Worm (Caenorhabditis elegans): Measurements from ENCODE around the gene T28H11.8.

T28H11.8 gene

DNA sequence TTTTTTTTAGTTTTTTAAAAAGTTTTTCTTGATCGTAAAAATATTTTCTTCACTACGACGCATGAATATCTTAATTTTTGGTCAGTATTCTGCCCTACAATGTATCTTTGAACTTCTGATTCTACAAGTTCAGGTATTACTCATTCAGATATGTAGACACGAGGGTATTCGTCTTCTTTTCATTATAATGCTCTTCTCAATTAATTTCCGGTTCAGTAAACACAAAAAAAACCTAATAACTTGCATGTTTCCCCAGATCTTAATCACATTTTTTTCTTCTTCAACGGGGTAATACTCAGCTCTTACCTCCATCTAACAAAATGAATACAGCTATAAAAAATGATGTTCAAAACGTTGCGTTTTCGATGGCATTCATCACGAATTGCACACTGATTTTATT is 28.3 kb downstream of the T28H11.8 start, which contains the start of gene str-162:
Gene str-162 (plus strand): TSS at position 301 of the 400 bp plus-strand sequence.
- TF ChIP-seq B0310.2 (tag; optimal IDR thresholded peaks at IDR 0.05) (no peak), hmbx-1 (tag; optimal IDR thresholded peaks at IDR 0.05) (no peak), flt-1 (GFP tag; IDR thresholded peaks at IDR 0.05) (no peak), ceh-36 (tag; optimal IDR thresholded peaks at IDR 0.05) (no peak), ceh-13 (GFP tag; optimal IDR thresholded peaks at IDR 0.05) (no peak), tbx-37 (GFP tag; conservative IDR thresholded peaks at IDR 0.05) (no peak), scrt-1 (GFP tag; IDR thresholded peaks at IDR 0.05) (no peak), sea-1 (GFP tag; conservative IDR thresholded peaks at IDR 0.05) (no peak), ama-1 (optimal IDR thresholded peaks at IDR 0.05) (no peak), tra-4 (tag; optimal IDR thresholded peaks at IDR 0.05) (no peak), pes-1 (GFP tag; IDR thresholded peaks at IDR 0.05) (no peak), hmg-4 (GFP tag; optimal IDR thresholded peaks at IDR 0.05) (no peak), hnd-1 (tag; optimal IDR thresholded peaks at IDR 0.05) (no peak), tbx-11 (GFP tag; IDR thresholded peaks at IDR 0.05) (no peak), aly-1 (tag; optimal IDR thresholded peaks at IDR 0.05) (no peak), F13C5.2 (tag; optimal IDR thresholded peaks at IDR 0.05) (no peak), ets-7 (tag; optimal IDR thresholded peaks at IDR 0.05) (no peak)

DNA sequence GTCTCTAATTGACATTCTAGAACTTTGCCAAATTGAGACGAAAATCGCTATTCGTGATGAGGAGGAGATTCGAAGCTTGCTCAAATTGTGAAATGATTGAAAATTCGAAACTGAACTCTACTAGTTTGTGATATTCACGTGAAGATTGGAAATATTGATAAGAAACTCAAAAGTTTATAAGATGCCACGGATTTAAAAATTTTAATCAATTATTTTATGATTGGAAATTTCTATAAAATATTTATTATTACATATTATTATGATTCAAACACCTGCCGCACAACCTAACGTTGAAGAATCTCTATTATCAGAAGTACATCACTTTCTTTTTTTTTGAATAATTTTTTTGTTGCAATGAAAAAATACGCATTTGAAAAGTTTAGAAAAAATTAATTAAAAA is 31.9 kb downstream of the T28H11.8 start, which contains the start of gene E03H12.7:
Gene E03H12.7 (minus strand): TSS at position 101 of the 400 bp plus-strand sequence.
- no peak for TF ChIP-seq flt-1 (GFP tag; IDR thresholded peaks at IDR 0.05)
- no peak for TF ChIP-seq tbx-37 (GFP tag; conservative IDR thresholded peaks at IDR 0.05)
- TF ChIP-seq ama-1 (optimal IDR thresholded peaks at IDR 0.05), result no peak
- TF ChIP-seq tbx-11 (GFP tag; IDR thresholded peaks at IDR 0.05), result no peak
- TF ChIP-seq ceh-36 (tag; optimal IDR thresholded peaks at IDR 0.05), result no peak

DNA sequence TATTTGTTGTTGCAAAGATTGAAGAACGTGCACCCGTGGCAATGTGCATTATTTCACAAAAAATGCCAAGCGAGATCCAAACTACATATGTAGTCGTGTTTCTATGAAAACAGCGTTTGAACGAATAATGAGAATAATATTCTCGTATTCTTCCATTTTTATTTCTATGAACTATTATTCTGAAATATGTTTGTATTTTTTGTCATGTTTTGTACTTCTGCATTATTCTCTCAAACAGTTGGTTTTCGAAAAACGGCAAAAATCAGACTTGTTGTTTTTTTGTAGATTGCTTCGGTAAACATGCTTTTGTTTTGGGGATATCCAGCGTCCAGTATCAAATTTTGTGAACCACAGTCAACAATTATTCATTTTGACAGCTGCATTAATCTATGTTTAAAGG is 34.2 kb downstream of the T28H11.8 start, which contains the start of gene clec-177:
Gene clec-177 (plus strand): TSS at position 301 of the 400 bp plus-strand sequence.
- TF ChIP-seq F13C5.2 (tag; optimal IDR thresholded peaks at IDR 0.05), result no peak
- TF ChIP-seq B0310.2 (tag; optimal IDR thresholded peaks at IDR 0.05), result no peak
- TF ChIP-seq pes-1 (GFP tag; IDR thresholded peaks at IDR 0.05), result no peak
- TF ChIP-seq ceh-36 (tag; optimal IDR thresholded peaks at IDR 0.05), result no peak
- TF ChIP-seq ceh-13 (GFP tag; optimal IDR thresholded peaks at IDR 0.05), result no peak
- TF ChIP-seq hmbx-1 (tag; optimal IDR thresholded peaks at IDR 0.05), result no peak
- TF ChIP-seq flt-1 (GFP tag; IDR thresholded peaks at IDR 0.05), result no peak
- TF ChIP-seq aly-1 (tag; optimal IDR thresholded peaks at IDR 0.05), result no peak
- TF ChIP-seq tra-4 (tag; optimal IDR thresholded peaks at IDR 0.05), result no peak
- no peak for TF ChIP-seq sea-1 (GFP tag; conservative IDR thresholded peaks at IDR 0.05)
- no peak for TF ChIP-seq hnd-1 (tag; optimal IDR thresholded peaks at IDR 0.05)
- TF ChIP-seq ets-7 (tag; optimal IDR thresholded peaks at IDR 0.05), result no peak
- no peak for TF ChIP-seq ama-1 (optimal IDR thresholded peaks at IDR 0.05)
- TF ChIP-seq scrt-1 (GFP tag; IDR thresholded peaks at IDR 0.05), result no peak

DNA sequence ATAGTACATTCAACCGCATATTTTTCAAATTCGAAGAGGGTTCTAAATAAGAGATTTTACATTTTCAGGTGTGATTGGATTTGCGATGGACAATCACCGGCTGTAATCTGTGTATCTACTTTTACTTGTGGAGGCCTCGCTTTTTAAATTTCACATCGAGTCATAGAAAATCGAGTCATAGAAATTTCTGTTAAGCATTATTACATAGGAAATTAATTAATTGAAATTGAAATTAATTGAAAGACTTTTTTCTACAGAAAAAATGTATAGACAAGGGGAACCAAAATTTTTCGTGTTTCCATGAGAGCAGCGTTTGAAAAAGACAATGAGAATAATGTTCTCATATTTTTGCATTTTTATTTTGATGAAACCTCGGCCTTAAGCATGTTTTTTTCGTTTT is 36.7 kb downstream of the T28H11.8 start, which contains the start of gene clec-176:
Gene clec-176 (plus strand): TSS at position 301 of the 400 bp plus-strand sequence.
- TF ChIP-seq hnd-1 (tag; optimal IDR thresholded peaks at IDR 0.05) (no peak), aly-1 (tag; optimal IDR thresholded peaks at IDR 0.05) (no peak), tra-4 (tag; optimal IDR thresholded peaks at IDR 0.05) (no peak), sea-1 (GFP tag; conservative IDR thresholded peaks at IDR 0.05) (no peak), scrt-1 (GFP tag; IDR thresholded peaks at IDR 0.05) (no peak), hmg-4 (GFP tag; optimal IDR thresholded peaks at IDR 0.05) (no peak), ets-7 (tag; optimal IDR thresholded peaks at IDR 0.05) (no peak), ceh-13 (GFP tag; optimal IDR thresholded peaks at IDR 0.05) (no peak), F13C5.2 (tag; optimal IDR thresholded peaks at IDR 0.05) (no peak), pes-1 (GFP tag; IDR thresholded peaks at IDR 0.05) (no peak), tbx-37 (GFP tag; conservative IDR thresholded peaks at IDR 0.05) (no peak), tbx-11 (GFP tag; IDR thresholded peaks at IDR 0.05) (no peak), hmbx-1 (tag; optimal IDR thresholded peaks at IDR 0.05) (no peak), B0310.2 (tag; optimal IDR thresholded peaks at IDR 0.05) (no peak), ceh-36 (tag; optimal IDR thresholded peaks at IDR 0.05) (no peak), ama-1 (optimal IDR thresholded peaks at IDR 0.05) (no peak), flt-1 (GFP tag; IDR thresholded peaks at IDR 0.05) (no peak)

DNA sequence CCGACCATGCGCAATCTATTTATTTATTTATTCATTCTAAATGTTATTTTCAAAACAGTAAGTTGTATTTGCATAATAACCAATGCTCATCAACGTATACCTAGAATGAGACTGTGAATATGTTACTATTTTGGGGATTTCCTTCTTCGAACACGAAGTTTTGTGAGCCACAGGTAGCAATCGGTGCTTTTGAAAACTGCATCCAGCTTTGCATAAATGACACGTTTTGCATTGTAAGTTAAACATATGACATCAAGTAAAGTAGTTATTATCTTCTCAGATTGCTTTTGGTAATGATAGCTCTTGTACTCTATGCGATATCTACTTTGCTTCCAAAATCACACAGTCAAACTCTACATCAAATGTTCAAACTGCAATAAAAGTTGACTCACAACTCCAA is 38.0 kb downstream of the T28H11.8 start, which contains the start of gene E03H12.4:
Gene E03H12.4 (plus strand): TSS at position 120 of the 400 bp plus-strand sequence.
- TF ChIP-seq pes-1 (GFP tag; IDR thresholded peaks at IDR 0.05), result no peak
- no peak for TF ChIP-seq F13C5.2 (tag; optimal IDR thresholded peaks at IDR 0.05)
- no peak for TF ChIP-seq ets-7 (tag; optimal IDR thresholded peaks at IDR 0.05)
- TF ChIP-seq aly-1 (tag; optimal IDR thresholded peaks at IDR 0.05), result no peak
- TF ChIP-seq ceh-13 (GFP tag; optimal IDR thresholded peaks at IDR 0.05), result no peak
- TF ChIP-seq ceh-36 (tag; optimal IDR thresholded peaks at IDR 0.05), result no peak
- TF ChIP-seq tbx-37 (GFP tag; conservative IDR thresholded peaks at IDR 0.05), result no peak
- no peak for TF ChIP-seq hmbx-1 (tag; optimal IDR thresholded peaks at IDR 0.05)
- no peak for TF ChIP-seq tra-4 (tag; optimal IDR thresholded peaks at IDR 0.05)
- TF ChIP-seq ama-1 (optimal IDR thresholded peaks at IDR 0.05), result no peak

DNA sequence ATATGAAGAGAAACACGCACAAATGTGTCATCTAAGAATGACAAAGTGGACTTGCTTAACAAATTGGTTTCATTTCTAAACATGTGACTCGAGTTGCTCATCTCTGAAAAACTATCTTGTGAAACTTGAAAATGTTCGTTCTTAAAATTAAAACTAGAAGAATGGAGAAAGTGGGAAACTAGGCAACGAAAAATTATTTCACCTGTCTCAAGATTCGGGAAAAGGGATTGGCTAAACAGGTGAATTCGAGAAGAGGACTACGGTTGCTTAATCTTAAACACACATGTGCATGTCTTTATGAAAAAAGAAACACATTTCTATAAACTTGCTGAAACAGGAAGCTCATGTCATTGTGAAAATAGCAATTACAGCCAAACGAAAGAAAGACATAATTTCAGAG is 39.4 kb downstream of the T28H11.8 start, which contains the start of gene srz-24:
Gene srz-24 (minus strand): TSS at position 101 of the 400 bp plus-strand sequence.
- TF ChIP-seq ceh-13 (GFP tag; optimal IDR thresholded peaks at IDR 0.05) (no peak), hmg-4 (GFP tag; optimal IDR thresholded peaks at IDR 0.05) (no peak), flt-1 (GFP tag; IDR thresholded peaks at IDR 0.05) (no peak), B0310.2 (tag; optimal IDR thresholded peaks at IDR 0.05) (no peak), hmbx-1 (tag; optimal IDR thresholded peaks at IDR 0.05) (no peak), ama-1 (optimal IDR thresholded peaks at IDR 0.05) (no peak), tra-4 (tag; optimal IDR thresholded peaks at IDR 0.05) (no peak), F13C5.2 (tag; optimal IDR thresholded peaks at IDR 0.05) (no peak), hnd-1 (tag; optimal IDR thresholded peaks at IDR 0.05) (no peak), aly-1 (tag; optimal IDR thresholded peaks at IDR 0.05) (no peak), ceh-36 (tag; optimal IDR thresholded peaks at IDR 0.05) (no peak), pes-1 (GFP tag; IDR thresholded peaks at IDR 0.05) (no peak), ets-7 (tag; optimal IDR thresholded peaks at IDR 0.05) (no peak), sea-1 (GFP tag; conservative IDR thresholded peaks at IDR 0.05) (no peak), tbx-37 (GFP tag; conservative IDR thresholded peaks at IDR 0.05) (no peak), tbx-11 (GFP tag; IDR thresholded peaks at IDR 0.05) (no peak), scrt-1 (GFP tag; IDR thresholded peaks at IDR 0.05) (no peak)

DNA sequence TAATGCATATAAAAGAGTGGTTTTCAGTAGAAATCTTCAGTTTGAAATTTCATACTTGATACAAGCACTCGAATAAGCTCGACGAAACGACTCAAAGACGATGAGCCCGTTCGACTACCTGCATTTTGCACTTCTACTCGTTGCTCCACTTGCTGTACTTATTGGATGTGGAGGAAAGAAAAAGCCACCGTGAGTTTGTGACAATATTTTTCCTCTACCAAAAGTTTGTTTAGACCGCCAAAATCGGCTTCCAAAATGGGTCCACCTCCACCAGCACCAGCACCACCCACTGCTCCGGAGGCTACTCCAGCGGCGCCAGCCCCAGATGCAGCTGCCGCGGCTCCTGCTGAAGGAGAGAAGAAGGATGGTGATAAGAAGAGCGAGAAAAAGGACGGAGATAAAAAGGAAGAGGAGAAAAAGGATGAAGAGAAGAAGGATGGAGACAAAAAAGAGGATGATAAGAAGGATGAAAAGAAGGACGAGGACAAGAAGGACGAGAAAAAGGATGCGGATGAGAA is 43.2 kb downstream of the T28H11.8 start, which contains the start of gene E03H12.5:
Gene E03H12.5 (plus strand): TSS at position 51 of the 518 bp plus-strand sequence.
- TF ChIP-seq pes-1 (GFP tag; IDR thresholded peaks at IDR 0.05), result no peak
- no peak for TF ChIP-seq scrt-1 (GFP tag; IDR thresholded peaks at IDR 0.05)
- no peak for TF ChIP-seq hmg-4 (GFP tag; optimal IDR thresholded peaks at IDR 0.05)
- TF ChIP-seq tbx-11 (GFP tag; IDR thresholded peaks at IDR 0.05), result no peak
- no peak for TF ChIP-seq sea-1 (GFP tag; conservative IDR thresholded peaks at IDR 0.05)
- TF ChIP-seq ceh-13 (GFP tag; optimal IDR thresholded peaks at IDR 0.05), result no peak
- no peak for TF ChIP-seq aly-1 (tag; optimal IDR thresholded peaks at IDR 0.05)
- no peak for TF ChIP-seq F13C5.2 (tag; optimal IDR thresholded peaks at IDR 0.05)
- TF ChIP-seq hnd-1 (tag; optimal IDR thresholded peaks at IDR 0.05), result no peak
